Worm (Caenorhabditis elegans) whole organism, late embryonic: ENCODE measurements around the gene lron-13.

Source experiments
- C08G9.2 ChIP-seq: sonication (generic microtip); optimal IDR thresholded peaks from 2 replicates; lab custom pipeline; 2016; ENCODE audit warnings: mild to moderate bottlenecking, missing genetic modification characterization, moderate library complexity, missing compliant biosample characterization
- C38D4.7 ChIP-seq: fragments of 200-800 bp; sonication (Bioruptor generic); optimal IDR thresholded peaks from 2 replicates; lab custom pipeline; 2018; ENCODE audit warnings: mild to moderate bottlenecking, missing genetic modification characterization, moderate library complexity, missing compliant biosample characterization
- F13H6.1 ChIP-seq: sonication (generic microtip); optimal IDR thresholded peaks from 2 replicates; lab custom pipeline; 2016; ENCODE audit warnings: missing genetic modification characterization, missing compliant biosample characterization
- K09A11.1 ChIP-seq: sonication (generic microtip); optimal IDR thresholded peaks from 2 replicates; lab custom pipeline; 2017; ENCODE audit warnings: antibody characterized with exemption, mild to moderate bottlenecking, missing genetic modification characterization, missing compliant biosample characterization; ENCODE audit not compliant: insufficient read depth
- T23F11.4 ChIP-seq: fragments of 200-800 bp; sonication (Bioruptor generic); optimal IDR thresholded peaks from 2 replicates; lab custom pipeline; 2018; ENCODE audit warnings: mild to moderate bottlenecking, missing genetic modification characterization, missing compliant biosample characterization
- ceh-31 ChIP-seq: sonication (generic microtip); optimal IDR thresholded peaks from 2 replicates; lab custom pipeline; 2016; ENCODE audit warnings: missing genetic modification characterization, missing compliant biosample characterization
- ceh-34 ChIP-seq: sonication (generic microtip); optimal IDR thresholded peaks from 2 replicates; lab custom pipeline; 2016; ENCODE audit warnings: mild to moderate bottlenecking, missing genetic modification characterization, missing compliant biosample characterization
- ceh-45 ChIP-seq: fragments of 200-800 bp; sonication (Bioruptor generic); IDR thresholded peaks from 2 replicates; pipeline ENCODE4 v1.3.6; 2022; ENCODE audit warnings: missing genetic modification reagents, missing genetic modification characterization, missing compliant biosample characterization
- che-1 ChIP-seq: sonication (generic microtip); optimal IDR thresholded peaks from 2 replicates; lab custom pipeline; 2016; ENCODE audit warnings: mild to moderate bottlenecking, missing genetic modification characterization, missing compliant biosample characterization
- elt-2 ChIP-seq: sonication (generic microtip); optimal IDR thresholded peaks from 2 replicates; lab custom pipeline; 2016; ENCODE audit warnings: missing genetic modification reagents, missing genetic modification characterization, missing compliant biosample characterization
- elt-4 ChIP-seq: sonication (generic microtip); optimal IDR thresholded peaks from 2 replicates; lab custom pipeline; 2016; ENCODE audit warnings: missing genetic modification characterization, missing compliant biosample characterization
- fax-1 ChIP-seq: sonication (generic microtip); optimal IDR thresholded peaks from 2 replicates; lab custom pipeline; 2016; ENCODE audit warnings: missing genotype, missing genetic modification characterization, missing compliant biosample characterization
- fkh-6 ChIP-seq: sonication (generic microtip); optimal IDR thresholded peaks from 2 replicates; lab custom pipeline; 2016; ENCODE audit warnings: missing genetic modification characterization, missing compliant biosample characterization
- gmeb-2 ChIP-seq: sonication (generic microtip); optimal IDR thresholded peaks from 2 replicates; lab custom pipeline; 2016; ENCODE audit warnings: missing genetic modification characterization, inconsistent platforms, missing compliant biosample characterization
- hlh-15 ChIP-seq: sonication (generic microtip); optimal IDR thresholded peaks from 2 replicates; lab custom pipeline; 2016; ENCODE audit warnings: missing genetic modification characterization, missing compliant biosample characterization
- hlh-30 ChIP-seq: sonication (generic microtip); optimal IDR thresholded peaks from 2 replicates; lab custom pipeline; 2017; ENCODE audit warnings: antibody characterized with exemption, missing genetic modification characterization, missing compliant biosample characterization; ENCODE audit not compliant: insufficient read depth
- hlh-8 ChIP-seq: sonication (generic microtip); optimal IDR thresholded peaks from 2 replicates; lab custom pipeline; 2016; ENCODE audit warnings: missing genotype, missing genetic modification characterization, missing compliant biosample characterization
- lim-6 ChIP-seq: sonication (generic microtip); optimal IDR thresholded peaks from 2 replicates; lab custom pipeline; 2016; ENCODE audit warnings: missing genetic modification characterization, missing compliant biosample characterization
- lin-11 ChIP-seq: fragments of 200-800 bp; sonication (Bioruptor generic); optimal IDR thresholded peaks from 2 replicates; lab custom pipeline; 2018; ENCODE audit warnings: mild to moderate bottlenecking, missing genetic modification characterization, missing compliant biosample characterization
- madf-2 ChIP-seq: sonication (generic microtip); optimal IDR thresholded peaks from 2 replicates; lab custom pipeline; 2017; ENCODE audit warnings: missing genetic modification characterization, missing compliant biosample characterization
- mec-3 ChIP-seq: sonication (generic microtip); optimal IDR thresholded peaks from 2 replicates; lab custom pipeline; 2016; ENCODE audit warnings: borderline replicate concordance, missing genetic modification characterization, missing compliant biosample characterization
- nfya-1 ChIP-seq: sonication (generic microtip); optimal IDR thresholded peaks from 2 replicates; lab custom pipeline; 2017; ENCODE audit warnings: missing genetic modification characterization, mild to moderate bottlenecking, missing compliant biosample characterization, antibody characterized with exemption, moderate library complexity
- nhr-11 ChIP-seq: fragments of 150-350 bp; optimal IDR thresholded peaks from 2 replicates; lab custom pipeline; 2014; ENCODE audit warnings: missing biosample characterization, missing genetic modification characterization
- pag-3 ChIP-seq: sonication (generic microtip); optimal IDR thresholded peaks from 2 replicates; lab custom pipeline; 2016; ENCODE audit warnings: missing compliant biosample characterization, missing genetic modification characterization, borderline replicate concordance
- pat-9 ChIP-seq: fragments of 200-800 bp; sonication (Bioruptor generic); optimal IDR thresholded peaks from 2 replicates; lab custom pipeline; 2018; ENCODE audit warnings: mild to moderate bottlenecking, missing genetic modification characterization, moderate library complexity, missing compliant biosample characterization
- pha-2 ChIP-seq: sonication (generic microtip); optimal IDR thresholded peaks from 2 replicates; lab custom pipeline; 2017; ENCODE audit warnings: mild to moderate bottlenecking, missing genetic modification characterization, missing compliant biosample characterization
- pha-4 ChIP-seq: fragments of 150-350 bp; optimal IDR thresholded peaks from 2 replicates; lab custom pipeline; 2018; ENCODE audit warnings: missing biosample characterization, missing genetic modification reagents, missing genetic modification characterization
- pqm-1 ChIP-seq: sonication (generic microtip); optimal IDR thresholded peaks from 2 replicates; lab custom pipeline; 2016; ENCODE audit warnings: missing genetic modification characterization, missing compliant biosample characterization
- ref-2 ChIP-seq: sonication (generic microtip); optimal IDR thresholded peaks from 2 replicates; lab custom pipeline; 2016; ENCODE audit warnings: missing genetic modification characterization, missing compliant biosample characterization
- rnt-1 ChIP-seq: sonication (generic microtip); optimal IDR thresholded peaks from 2 replicates; lab custom pipeline; 2016; ENCODE audit warnings: missing genetic modification characterization, missing compliant biosample characterization
- tbx-7 ChIP-seq: sonication (generic microtip); optimal IDR thresholded peaks from 2 replicates; lab custom pipeline; 2016; ENCODE audit warnings: missing genotype, missing genetic modification characterization, missing compliant biosample characterization
- ztf-16 ChIP-seq: sonication (generic microtip); optimal IDR thresholded peaks from 2 replicates; lab custom pipeline; 2017; ENCODE audit warnings: missing genetic modification characterization, missing compliant biosample characterization

The lron-13 gene

DNA sequence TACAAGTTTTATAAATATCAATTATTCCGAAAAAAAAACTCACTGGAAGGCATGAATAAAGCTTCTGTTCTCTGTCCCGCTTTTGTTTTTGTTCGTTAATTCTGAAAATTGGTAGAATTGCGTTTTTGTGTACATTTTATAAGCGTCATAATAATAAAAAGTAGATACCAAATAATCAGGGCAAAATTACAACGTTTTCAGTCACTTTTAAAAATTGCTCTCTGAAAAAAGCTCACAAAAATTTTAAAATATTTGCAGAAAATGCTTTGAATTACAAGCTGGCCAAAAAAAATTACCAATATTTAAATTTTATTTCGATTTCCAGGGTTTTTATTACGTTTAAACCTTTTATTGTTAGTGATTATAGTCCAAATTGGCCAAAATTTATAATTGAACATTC lies 28.0 kb downstream of the lron-13 start, which contains the start of gene scav-2:
Gene scav-2, minus strand, starts transcription at position 101 of the 400 bp plus-strand sequence.
- TF ChIP-seq ref-2, result no peak
- no peak for TF ChIP-seq lin-11 (tag; lab: Kevin White, UChicago)
- TF ChIP-seq fkh-6 (tag; lab: Kevin White, UChicago), result no peak
- TF ChIP-seq pha-2 (tag; lab: Kevin White, UChicago), result no peak
- TF ChIP-seq F13H6.1 (tag; lab: Kevin White, UChicago), result no peak
- TF ChIP-seq, all 69 proteins: peak for 0

DNA sequence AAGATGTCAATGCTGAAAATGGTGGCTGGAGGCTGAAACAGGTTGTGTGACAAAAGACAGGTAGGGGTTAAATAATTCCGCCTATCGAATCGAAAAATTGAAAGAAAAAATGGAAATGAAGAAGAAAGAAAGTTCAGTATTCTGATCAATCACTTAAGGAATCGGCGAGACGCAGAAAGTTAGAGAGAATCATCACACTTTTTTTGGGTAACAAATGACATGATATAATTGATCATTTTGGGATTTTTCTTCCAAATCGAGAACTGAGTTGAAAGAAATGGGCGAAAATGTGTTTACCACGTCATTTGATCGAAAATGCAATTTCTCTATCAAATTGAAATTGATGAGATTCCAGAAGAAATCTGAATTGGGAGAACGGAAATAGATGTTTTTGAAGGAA lies 28.8 kb downstream of the lron-13 start:
- TF ChIP-seq ref-2 (no peak), hlh-30 (tag; lab: Kevin White, UChicago) (no peak), nfya-1 (tag; lab: Kevin White, UChicago) (no peak), F13H6.1 (tag; lab: Kevin White, UChicago) (no peak), che-1 (tag; lab: Kevin White, UChicago) (no peak), K09A11.1 (tag; lab: Kevin White, UChicago) (no peak), ztf-16 (no peak), elt-4 (tag; lab: Kevin White, UChicago) (no peak), ceh-45 (no peak), hlh-15 (tag; lab: Kevin White, UChicago) (no peak), elt-2 (tag; lab: Kevin White, UChicago) (no peak), pat-9 (tag; lab: Kevin White, UChicago) (no peak), C38D4.7 (no peak), lim-6 (tag; lab: Kevin White, UChicago) (no peak), gmeb-2 (tag; lab: Kevin White, UChicago) (no peak), tbx-7 (tag; lab: Kevin White, UChicago) (no peak), T23F11.4 (GFP tag; lab: Kevin White, UChicago) (no peak), madf-2 (tag; lab: Kevin White, UChicago) (no peak), ceh-34 (tag; lab: Kevin White, UChicago) (no peak)

DNA sequence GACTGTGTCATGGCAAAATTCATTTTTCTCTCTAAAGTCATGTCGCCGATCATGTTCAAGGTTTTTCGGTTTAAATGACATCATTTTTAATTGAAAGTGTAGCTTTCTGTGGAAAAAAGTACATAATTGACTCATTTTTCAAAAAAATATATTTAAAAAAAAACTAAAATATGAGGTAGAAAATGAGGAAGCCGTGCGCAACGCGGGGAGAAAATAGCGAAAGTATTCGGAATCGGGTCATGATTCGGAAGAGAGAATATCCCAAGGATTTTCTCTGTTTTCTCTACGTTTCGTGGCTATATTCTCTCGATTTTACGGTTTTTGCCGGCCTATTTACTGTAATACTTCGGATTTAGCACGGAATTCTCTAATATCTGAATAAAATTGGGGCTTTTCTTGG lies 33.5 kb downstream of the lron-13 start:
- no peak for TF ChIP-seq pag-3
- no peak for TF ChIP-seq rnt-1 (tag; lab: Kevin White, UChicago)
- TF ChIP-seq mec-3 (tag; lab: Kevin White, UChicago), result no peak

DNA sequence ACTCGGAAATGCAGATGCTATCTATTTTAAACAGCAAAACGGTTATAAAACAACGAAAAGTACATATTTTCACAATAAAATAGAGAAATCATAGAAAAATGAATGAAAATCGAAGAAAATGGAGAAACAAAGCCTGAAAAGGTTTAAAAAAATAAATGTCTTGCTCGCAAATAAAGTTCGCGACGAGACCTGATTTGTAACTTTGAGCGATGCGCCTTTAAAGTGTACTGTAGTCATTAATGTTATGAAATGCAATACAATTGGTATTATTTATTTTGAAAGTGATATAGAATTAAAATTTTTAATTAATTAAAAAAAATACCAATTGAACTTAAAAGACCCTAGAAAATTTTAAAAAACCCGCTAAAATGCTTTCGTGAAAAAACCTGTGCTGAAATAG lies 34.0 kb downstream of the lron-13 start:
- TF ChIP-seq pat-9 (tag; lab: Kevin White, UChicago), result no peak
- TF ChIP-seq ceh-31 (tag; lab: Kevin White, UChicago), result no peak
- TF ChIP-seq rnt-1 (tag; lab: Kevin White, UChicago), result no peak
- no peak for TF ChIP-seq mec-3 (tag; lab: Kevin White, UChicago)
- TF ChIP-seq pqm-1 (tag; lab: Kevin White, UChicago), result no peak
- no peak for TF ChIP-seq T23F11.4 (GFP tag; lab: Kevin White, UChicago)
- TF ChIP-seq pha-4 (tag; lab: Kevin White, UChicago), result no peak
- no peak for TF ChIP-seq nfya-1 (tag; lab: Kevin White, UChicago)
- TF ChIP-seq madf-2 (tag; lab: Kevin White, UChicago), result no peak
- TF ChIP-seq ceh-45, result no peak

DNA sequence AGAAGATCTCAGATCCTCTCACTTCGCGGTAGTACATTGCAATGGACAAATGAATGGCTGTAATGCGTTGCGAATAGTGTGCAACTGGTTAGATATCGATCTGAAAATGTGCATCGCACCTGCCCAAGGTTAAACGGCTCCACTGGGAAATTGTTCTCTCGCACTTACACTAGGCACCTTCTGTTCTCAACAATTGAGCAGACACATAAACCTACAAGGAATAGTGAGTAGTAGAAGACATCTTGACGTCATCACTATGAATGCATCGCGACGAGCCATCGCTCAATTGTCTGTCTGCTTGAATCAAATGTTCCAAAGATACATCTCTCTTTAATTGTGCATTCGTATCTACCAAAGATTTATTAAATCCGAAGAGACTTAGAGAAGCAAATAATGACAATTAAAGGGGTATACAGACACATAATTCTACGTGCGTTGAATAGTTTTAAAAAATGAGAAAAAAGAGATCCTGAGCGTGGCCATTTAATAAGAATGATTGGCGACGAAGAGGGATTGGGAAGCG lies 35.8 kb downstream of the lron-13 start, which contains the start of gene T05D4.2:
Gene T05D4.2, minus strand, starts transcription at position 83 of the 523 bp plus-strand sequence.
- TF ChIP-seq C08G9.2 (tag; lab: Kevin White, UChicago) (no peak), nhr-11 (no peak), hlh-8 (tag; lab: Kevin White, UChicago) (no peak), K09A11.1 (tag; lab: Kevin White, UChicago) (no peak), fax-1 (tag; lab: Kevin White, UChicago) (no peak)
